Worm (Caenorhabditis elegans) whole organism, midembryonic: ENCODE results near the gene ZK180.5.

Experiments used
- T22C8.4 ChIP-seq: fragments of 200-800 bp; sonication (Bioruptor generic); IDR thresholded peaks from 2 replicates; pipeline ENCODE4 v1.3.6; 2022; ENCODE audit warnings: missing genetic modification characterization, missing compliant biosample characterization
- cog-1 ChIP-seq: sonication (generic microtip); optimal IDR thresholded peaks from 2 replicates; lab custom pipeline; 2016; ENCODE audit warnings: missing genetic modification characterization, missing compliant biosample characterization
- flt-1 ChIP-seq: fragments of 200-800 bp; sonication (Bioruptor generic); IDR thresholded peaks from 2 replicates; pipeline ENCODE4 v1.3.6; 2022; ENCODE audit warnings: missing genetic modification characterization, missing compliant biosample characterization
- klf-2 ChIP-seq: fragments of 200-800 bp; sonication (Bioruptor generic); conservative IDR thresholded peaks from 2 replicates; pipeline ENCODE4 v1.3.6; 2022; ENCODE audit warnings: missing genetic modification reagents, missing genetic modification characterization, missing compliant biosample characterization
- med-1 ChIP-seq: sonication (generic microtip); optimal IDR thresholded peaks from 2 replicates; lab custom pipeline; 2017; ENCODE audit warnings: missing genetic modification characterization, mild to moderate bottlenecking, missing compliant biosample characterization, antibody characterized with exemption, missing genetic modification reagents; ENCODE audit not compliant: insufficient read depth
- ref-1 ChIP-seq: fragments of 200-800 bp; sonication (Bioruptor generic); conservative IDR thresholded peaks from 2 replicates; pipeline ENCODE4 v1.3.6; 2022; ENCODE audit warnings: missing genetic modification reagents, missing genetic modification characterization, missing compliant biosample characterization
- tab-1 ChIP-seq: fragments of 200-800 bp; sonication (Bioruptor generic); IDR thresholded peaks from 2 replicates; pipeline ENCODE4 v1.3.6; 2022; ENCODE audit warnings: missing genetic modification characterization, missing compliant biosample characterization
- ztf-23 ChIP-seq: fragments of 200-800 bp; sonication (Bioruptor generic); IDR thresholded peaks from 2 replicates; pipeline ENCODE4 v1.3.6; 2022; ENCODE audit warnings: missing genetic modification reagents, missing genetic modification characterization, missing compliant biosample characterization
- ztf-29 ChIP-seq: fragments of 200-800 bp; sonication (Bioruptor generic); IDR thresholded peaks from 2 replicates; pipeline ENCODE4 v1.3.6; 2022; ENCODE audit warnings: missing genetic modification reagents, missing genetic modification characterization, missing compliant biosample characterization

The ZK180.5 gene

ce11 chrIV:4517066-4517465, at the start of gene ZK180.5:
Gene ZK180.5, minus strand, starts transcription at chrIV:4517166.
- no peak for TF ChIP-seq ztf-23 (GFP tag; lab: Robert Waterston, UW)
- no peak for TF ChIP-seq ref-1
- no peak for TF ChIP-seq med-1
- TF ChIP-seq tab-1 = no peak
- TF ChIP-seq cog-1 (tag; lab: Kevin White, UChicago) = no peak

- no peak for TF ChIP-seq ztf-29 (GFP tag; lab: Robert Waterston, UW)
- TF ChIP-seq tab-1 = no peak
- no peak for TF ChIP-seq T22C8.4 (GFP tag; lab: Robert Waterston, UW)
- no peak for TF ChIP-seq cog-1 (tag; lab: Kevin White, UChicago)
- no peak for TF ChIP-seq ztf-23 (GFP tag; lab: Robert Waterston, UW)
- TF ChIP-seq flt-1 (GFP tag; lab: Robert Waterston, UW) = no peak
Observed at ce11 chrIV:4565882-4566281, 48.9 kb upstream of the ZK180.5 start.

- TF ChIP-seq T22C8.4 (GFP tag; lab: Robert Waterston, UW) (no peak), ztf-29 (GFP tag; lab: Robert Waterston, UW) (no peak), med-1 (no peak), klf-2 (no peak), ztf-23 (GFP tag; lab: Robert Waterston, UW) (no peak), cog-1 (tag; lab: Kevin White, UChicago) (no peak), ref-1 (no peak)
Observed at ce11 chrIV:4564541-4564940, 47.6 kb upstream of the ZK180.5 start.

ce11 chrIV:4562599-4563116, 45.7 kb upstream of the ZK180.5 start, which contains the start of gene igeg-1:
Gene igeg-1, plus strand, starts transcription at chrIV:4562649.
- TF ChIP-seq med-1 (no peak), tab-1 (no peak), cog-1 (tag; lab: Kevin White, UChicago) (no peak), ztf-29 (GFP tag; lab: Robert Waterston, UW) (no peak), ref-1 (no peak), klf-2 (no peak), flt-1 (GFP tag; lab: Robert Waterston, UW) (no peak), T22C8.4 (GFP tag; lab: Robert Waterston, UW) (no peak), ztf-23 (GFP tag; lab: Robert Waterston, UW) (no peak)

ce11 chrIV:4559160-4559559, 42.2 kb upstream of the ZK180.5 start:
- no peak for TF ChIP-seq med-1
- TF ChIP-seq tab-1 = no peak
- no peak for TF ChIP-seq ztf-23 (GFP tag; lab: Robert Waterston, UW)
- no peak for TF ChIP-seq ztf-29 (GFP tag; lab: Robert Waterston, UW)
- TF ChIP-seq ref-1 = no peak
- TF ChIP-seq klf-2 = no peak
- no peak for TF ChIP-seq T22C8.4 (GFP tag; lab: Robert Waterston, UW)
- no peak for TF ChIP-seq flt-1 (GFP tag; lab: Robert Waterston, UW)
- TF ChIP-seq cog-1 (tag; lab: Kevin White, UChicago) = no peak

ce11 chrIV:4557731-4558130, 40.8 kb upstream of the ZK180.5 start:
- TF ChIP-seq klf-2 (no peak), T22C8.4 (GFP tag; lab: Robert Waterston, UW) (no peak), med-1 (no peak), tab-1 (no peak), ztf-23 (GFP tag; lab: Robert Waterston, UW) (no peak), cog-1 (tag; lab: Kevin White, UChicago) (no peak), ref-1 (no peak), ztf-29 (GFP tag; lab: Robert Waterston, UW) (no peak), flt-1 (GFP tag; lab: Robert Waterston, UW) (no peak)

- no peak for TF ChIP-seq ref-1
Observed at ce11 chrIV:4557130-4557529, 40.2 kb upstream of the ZK180.5 start.

- TF ChIP-seq cog-1 (tag; lab: Kevin White, UChicago) (no peak), ztf-23 (GFP tag; lab: Robert Waterston, UW) (no peak), flt-1 (GFP tag; lab: Robert Waterston, UW) (no peak), klf-2 (no peak), tab-1 (no peak), ref-1 (no peak), med-1 (no peak), T22C8.4 (GFP tag; lab: Robert Waterston, UW) (no peak), ztf-29 (GFP tag; lab: Robert Waterston, UW) (no peak)
Observed at ce11 chrIV:4551562-4551961, 34.6 kb upstream of the ZK180.5 start.

ce11 chrIV:4548253-4548652, 31.3 kb upstream of the ZK180.5 start, which contains the start of gene ZK185.1:
Gene ZK185.1, plus strand, starts transcription at chrIV:4548553.
- TF ChIP-seq ztf-29 (GFP tag; lab: Robert Waterston, UW) (no peak), flt-1 (GFP tag; lab: Robert Waterston, UW) (no peak), ztf-23 (GFP tag; lab: Robert Waterston, UW) (no peak), ref-1 (no peak), T22C8.4 (GFP tag; lab: Robert Waterston, UW) (no peak), med-1 (no peak), klf-2 (no peak), tab-1 (no peak), cog-1 (tag; lab: Kevin White, UChicago) (no peak)

ce11 chrIV:4545818-4546217, 28.9 kb upstream of the ZK180.5 start, which contains the start of gene ZK185.5:
Gene ZK185.5, minus strand, starts transcription at chrIV:4545918.
- TF ChIP-seq ref-1 (no peak), tab-1 (no peak), med-1 (no peak), T22C8.4 (GFP tag; lab: Robert Waterston, UW) (no peak), flt-1 (GFP tag; lab: Robert Waterston, UW) (no peak), klf-2 (no peak), cog-1 (tag; lab: Kevin White, UChicago) (no peak), ztf-23 (GFP tag; lab: Robert Waterston, UW) (no peak)

ce11 chrIV:4544215-4544614, 27.2 kb upstream of the ZK180.5 start:
- no peak for TF ChIP-seq ztf-23 (GFP tag; lab: Robert Waterston, UW)
- TF ChIP-seq ztf-29 (GFP tag; lab: Robert Waterston, UW) = no peak
- no peak for TF ChIP-seq med-1
- TF ChIP-seq cog-1 (tag; lab: Kevin White, UChicago) = no peak
- TF ChIP-seq ref-1 = no peak
- no peak for TF ChIP-seq tab-1
- TF ChIP-seq T22C8.4 (GFP tag; lab: Robert Waterston, UW) = no peak
- no peak for TF ChIP-seq klf-2
- no peak for TF ChIP-seq flt-1 (GFP tag; lab: Robert Waterston, UW)
